Worm (Caenorhabditis elegans): ENCODE data around the gene F58F12.4.

ce11 chrII:6355396-6356346, 30.9 kb upstream of the F58F12.4 start, which contains the start of gene C32D5.11:
- TF ChIP-seq W03F9.2 (tag; optimal IDR thresholded peaks at IDR 0.05) (peak; percentile 73), him-1 (tag; optimal IDR thresholded peaks at IDR 0.05) (no peak)

All from whole organism, L4/young adult.